Fruit fly (Drosophila melanogaster): ENCODE results near the gene CG14106.

DNA sequence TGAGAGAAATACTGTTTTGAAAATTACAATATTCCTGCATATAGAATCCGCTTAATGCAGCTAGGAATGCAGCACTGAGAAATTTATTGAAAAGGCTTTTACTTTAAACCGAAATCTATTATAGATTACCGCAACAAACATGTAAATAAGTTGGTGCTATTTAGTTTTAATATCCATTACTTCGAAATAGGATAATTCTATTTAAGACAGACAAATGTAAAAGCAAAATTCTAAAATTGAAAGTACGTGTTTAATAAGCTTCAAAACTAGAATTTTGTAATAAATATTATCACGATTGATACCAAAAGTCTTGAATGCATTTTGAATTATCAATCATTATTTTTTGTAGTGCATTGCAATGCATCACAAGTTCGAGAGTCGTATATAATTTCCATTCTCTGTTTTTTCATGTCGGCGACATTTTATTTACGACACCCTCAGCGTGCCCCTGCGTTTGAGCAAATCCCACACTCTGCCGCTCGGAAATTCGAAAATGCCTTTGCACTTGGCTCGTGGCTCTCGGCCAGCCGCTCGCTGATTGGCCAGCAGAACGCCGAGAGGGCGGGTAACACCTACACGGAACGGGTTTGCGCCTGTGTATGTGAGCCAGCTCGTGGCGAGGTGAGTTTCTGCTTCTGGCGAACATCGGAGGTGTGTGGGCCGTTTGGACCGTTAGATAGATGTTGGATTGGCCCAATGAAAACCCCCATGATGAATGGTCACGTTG lies 22.2 kb downstream of the CG14106 start:
- TF ChIP-seq CG8478 (optimal IDR thresholded peaks at IDR 0.05) = no peak
- no peak for TF ChIP-seq Dll (optimal IDR thresholded peaks at IDR 0.05)
- no peak for TF ChIP-seq usp (GFP tag; optimal IDR thresholded peaks at IDR 0.05)
